Worm (Caenorhabditis elegans) whole organism, late embryonic: Measurements from ENCODE around the gene eri-1.
A peak's percentile ranks its signal among the peaks of the same experiment; 100 is the strongest.

Source experiments
- C38D4.7 ChIP-seq: fragments of 200-800 bp; sonication (Bioruptor generic); optimal IDR thresholded peaks from 2 replicates; lab custom pipeline; 2018; ENCODE audit warnings: mild to moderate bottlenecking, missing genetic modification characterization, moderate library complexity, missing compliant biosample characterization
- K02D7.2 ChIP-seq: sonication (generic microtip); optimal IDR thresholded peaks from 2 replicates; lab custom pipeline; 2017; ENCODE audit warnings: mild to moderate bottlenecking, missing genetic modification characterization, missing compliant biosample characterization
- T23F11.4 ChIP-seq: fragments of 200-800 bp; sonication (Bioruptor generic); optimal IDR thresholded peaks from 2 replicates; lab custom pipeline; 2018; ENCODE audit warnings: mild to moderate bottlenecking, missing genetic modification characterization, missing compliant biosample characterization
- ama-1 ChIP-seq: fragments of 150-350 bp; optimal IDR thresholded peaks from 2 replicates; lab custom pipeline; 2014
- ceh-14 ChIP-seq: sonication (generic microtip); optimal IDR thresholded peaks from 2 replicates; lab custom pipeline; 2016; ENCODE audit warnings: missing genotype, missing genetic modification characterization, missing compliant biosample characterization
- ceh-19 ChIP-seq: fragments of 200-800 bp; sonication (Bioruptor generic); optimal IDR thresholded peaks from 2 replicates; lab custom pipeline; 2018; ENCODE audit warnings: mild to moderate bottlenecking, missing genetic modification characterization, missing compliant biosample characterization
- ceh-22 ChIP-seq: sonication (generic microtip); optimal IDR thresholded peaks from 2 replicates; lab custom pipeline; 2017; ENCODE audit warnings: missing biosample characterization, missing genetic modification characterization
- ceh-24 ChIP-seq: sonication (generic microtip); optimal IDR thresholded peaks from 2 replicates; lab custom pipeline; 2016; ENCODE audit warnings: mild to moderate bottlenecking, missing genetic modification characterization, missing compliant biosample characterization
- ceh-30 ChIP-seq: fragments of 150-350 bp; optimal IDR thresholded peaks from 2 replicates; lab custom pipeline; 2014; ENCODE audit warnings: missing biosample characterization, missing genetic modification characterization
- ceh-45 ChIP-seq: fragments of 200-800 bp; sonication (Bioruptor generic); IDR thresholded peaks from 2 replicates; pipeline ENCODE4 v1.3.6; 2022; ENCODE audit warnings: missing genetic modification reagents, missing genetic modification characterization, missing compliant biosample characterization
- ceh-9 ChIP-seq: sonication (generic microtip); optimal IDR thresholded peaks from 2 replicates; lab custom pipeline; 2016; ENCODE audit warnings: mild to moderate bottlenecking, missing genetic modification characterization, inconsistent platforms, missing compliant biosample characterization
- che-1 ChIP-seq: sonication (generic microtip); optimal IDR thresholded peaks from 2 replicates; lab custom pipeline; 2016; ENCODE audit warnings: mild to moderate bottlenecking, missing genetic modification characterization, missing compliant biosample characterization
- dmd-4 ChIP-seq: sonication (generic microtip); optimal IDR thresholded peaks from 2 replicates; lab custom pipeline; 2016; ENCODE audit warnings: borderline replicate concordance, missing genetic modification characterization, missing compliant biosample characterization
- dve-1 ChIP-seq: sonication (generic microtip); optimal IDR thresholded peaks from 2 replicates; lab custom pipeline; 2017; ENCODE audit warnings: antibody characterized with exemption, mild to moderate bottlenecking, missing genetic modification characterization, missing compliant biosample characterization
- elt-2 ChIP-seq: sonication (generic microtip); optimal IDR thresholded peaks from 2 replicates; lab custom pipeline; 2016; ENCODE audit warnings: missing genetic modification reagents, missing genetic modification characterization, missing compliant biosample characterization
- elt-4 ChIP-seq: sonication (generic microtip); optimal IDR thresholded peaks from 2 replicates; lab custom pipeline; 2016; ENCODE audit warnings: missing genetic modification characterization, missing compliant biosample characterization
- ets-4 ChIP-seq: sonication (generic microtip); optimal IDR thresholded peaks from 2 replicates; lab custom pipeline; 2016; ENCODE audit warnings: missing genetic modification characterization, missing compliant biosample characterization
- fax-1 ChIP-seq: sonication (generic microtip); optimal IDR thresholded peaks from 2 replicates; lab custom pipeline; 2016; ENCODE audit warnings: missing genotype, missing genetic modification characterization, missing compliant biosample characterization
- fkh-6 ChIP-seq: sonication (generic microtip); optimal IDR thresholded peaks from 2 replicates; lab custom pipeline; 2016; ENCODE audit warnings: missing genetic modification characterization, missing compliant biosample characterization
- gmeb-2 ChIP-seq: sonication (generic microtip); optimal IDR thresholded peaks from 2 replicates; lab custom pipeline; 2016; ENCODE audit warnings: missing genetic modification characterization, inconsistent platforms, missing compliant biosample characterization
- hlh-13 ChIP-seq: fragments of 200-800 bp; sonication (Bioruptor generic); optimal IDR thresholded peaks from 2 replicates; lab custom pipeline; 2018; ENCODE audit warnings: mild to moderate bottlenecking, missing genetic modification characterization, missing compliant biosample characterization
- hlh-30 ChIP-seq: sonication (generic microtip); optimal IDR thresholded peaks from 2 replicates; lab custom pipeline; 2017; ENCODE audit warnings: antibody characterized with exemption, missing genetic modification characterization, missing compliant biosample characterization; ENCODE audit not compliant: insufficient read depth
- hlh-8 ChIP-seq: sonication (generic microtip); optimal IDR thresholded peaks from 2 replicates; lab custom pipeline; 2016; ENCODE audit warnings: missing genotype, missing genetic modification characterization, missing compliant biosample characterization
- lim-6 ChIP-seq: sonication (generic microtip); optimal IDR thresholded peaks from 2 replicates; lab custom pipeline; 2016; ENCODE audit warnings: missing genetic modification characterization, missing compliant biosample characterization
- madf-2 ChIP-seq: sonication (generic microtip); optimal IDR thresholded peaks from 2 replicates; lab custom pipeline; 2017; ENCODE audit warnings: missing genetic modification characterization, missing compliant biosample characterization
- nhr-11 ChIP-seq: fragments of 150-350 bp; optimal IDR thresholded peaks from 2 replicates; lab custom pipeline; 2014; ENCODE audit warnings: missing biosample characterization, missing genetic modification characterization
- pax-1 ChIP-seq: fragments of 150-350 bp; optimal IDR thresholded peaks from 2 replicates; lab custom pipeline; 2014; ENCODE audit warnings: missing biosample characterization, missing genetic modification characterization
- pha-2 ChIP-seq: sonication (generic microtip); optimal IDR thresholded peaks from 2 replicates; lab custom pipeline; 2017; ENCODE audit warnings: mild to moderate bottlenecking, missing genetic modification characterization, missing compliant biosample characterization
- pha-4 ChIP-seq: fragments of 150-350 bp; optimal IDR thresholded peaks from 2 replicates; lab custom pipeline; 2018; ENCODE audit warnings: missing biosample characterization, missing genetic modification reagents, missing genetic modification characterization
- pqm-1 ChIP-seq: sonication (generic microtip); optimal IDR thresholded peaks from 2 replicates; lab custom pipeline; 2016; ENCODE audit warnings: missing genetic modification characterization, missing compliant biosample characterization
- pros-1 ChIP-seq: fragments of 150-350 bp; optimal IDR thresholded peaks from 2 replicates; lab custom pipeline; 2014; ENCODE audit warnings: missing biosample characterization, missing genetic modification reagents, missing genetic modification characterization
- rnt-1 ChIP-seq: sonication (generic microtip); optimal IDR thresholded peaks from 2 replicates; lab custom pipeline; 2016; ENCODE audit warnings: missing genetic modification characterization, missing compliant biosample characterization
- sox-4 ChIP-seq: sonication (generic microtip); optimal IDR thresholded peaks from 2 replicates; lab custom pipeline; 2017; ENCODE audit warnings: mild to moderate bottlenecking, missing genetic modification characterization, inconsistent platforms, missing compliant biosample characterization
- syd-9 ChIP-seq: sonication (generic microtip); optimal IDR thresholded peaks from 2 replicates; lab custom pipeline; 2016; ENCODE audit warnings: mild to moderate bottlenecking, missing genetic modification characterization, moderate library complexity, missing compliant biosample characterization
- unc-3 ChIP-seq, 2 experiments: fragments of 200-800 bp in 1 of 2; sonication (Bioruptor generic) in 1 of 2; sonication (generic microtip) in 1 of 2; conservative IDR thresholded peaks in 1 of 2; optimal IDR thresholded peaks in 1 of 2; 2 replicates each; pipeline versions ENCODE4 v1.3.6 to Lab custom; 2016 to 2022; ENCODE audit warnings: missing compliant biosample characterization in 2 of 2, missing genetic modification characterization in 2 of 2, missing genetic modification reagents in 1 of 2
- unc-42 ChIP-seq: sonication (generic microtip); optimal IDR thresholded peaks from 2 replicates; lab custom pipeline; 2016; ENCODE audit warnings: missing genotype, missing genetic modification characterization, missing compliant biosample characterization
- unc-55 ChIP-seq: sonication (generic microtip); optimal IDR thresholded peaks from 2 replicates; lab custom pipeline; 2017; ENCODE audit warnings: missing biosample characterization, missing genetic modification reagents, missing genetic modification characterization
- unc-86 ChIP-seq: sonication (generic microtip); optimal IDR thresholded peaks from 2 replicates; lab custom pipeline; 2016; ENCODE audit warnings: missing genetic modification characterization, missing compliant biosample characterization

Gene eri-1

DNA sequence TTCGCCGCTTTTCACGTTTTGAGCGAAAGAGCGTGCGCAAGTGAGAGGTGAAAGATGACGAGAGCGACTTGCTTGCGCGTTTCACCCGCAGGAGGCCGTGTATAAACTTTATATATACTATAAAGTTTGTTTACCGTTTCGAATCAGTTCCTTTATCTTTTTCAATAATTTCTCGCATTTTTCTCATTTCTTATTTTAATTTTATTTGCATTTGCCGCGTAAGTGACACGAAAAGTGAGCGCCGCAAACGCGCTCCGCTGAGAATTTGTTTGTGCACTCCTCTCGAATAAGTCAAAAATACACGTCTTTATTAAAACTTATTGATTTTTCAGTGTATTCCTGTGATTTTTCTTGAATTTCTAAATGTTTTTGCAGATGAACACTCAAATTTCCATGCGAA, 23.9 kb upstream of the eri-1 start, which contains the start of gene mrpl-55 (continued):
- TF ChIP-seq ceh-9 (no peak), fax-1 (tag; lab: Kevin White, UChicago) (no peak), ceh-14 (tag; lab: Kevin White, UChicago) (peak; percentile 23), ceh-22 (tag; lab: Kevin White, UChicago) (no peak), unc-55 (GFP tag; lab: Kevin White, UChicago) (peak; percentile 32), pros-1 (tag; lab: Kevin White, UChicago) (no peak), syd-9 (tag; lab: Kevin White, UChicago) (no peak), rnt-1 (tag; lab: Kevin White, UChicago) (no peak), fkh-6 (tag; lab: Kevin White, UChicago) (no peak), C38D4.7 (GFP tag; lab: Kevin White, UChicago) (no peak), ets-4 (tag; lab: Kevin White, UChicago) (peak; percentile 17), sox-4 (tag; lab: Kevin White, UChicago) (no peak), lim-6 (tag; lab: Kevin White, UChicago) (no peak)

DNA sequence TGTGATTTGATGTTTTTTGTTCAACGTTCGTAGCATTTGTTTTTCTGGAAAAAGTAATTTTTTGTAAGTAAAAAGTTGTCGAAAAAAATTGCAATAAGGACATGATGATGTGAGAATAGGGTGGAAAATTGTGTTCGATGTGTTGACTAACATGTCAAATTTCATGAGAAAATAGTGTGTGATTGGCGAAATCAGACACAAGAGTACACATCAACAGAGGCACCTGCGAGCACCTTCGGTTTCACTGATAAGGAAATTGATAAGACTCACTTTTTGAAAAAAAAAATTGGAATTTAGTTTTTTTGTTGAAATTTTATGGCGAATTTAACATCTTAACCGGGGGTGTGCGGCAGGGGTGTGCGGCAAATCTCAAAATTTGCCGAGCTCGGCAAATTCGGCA, 20.8 kb upstream of the eri-1 start, which contains the start of gene hum-8:
TSS of gene hum-8 (minus strand) at position 46 of the 400 bp plus-strand sequence.
- TF ChIP-seq elt-2 (peak; percentile 56), pros-1 (tag; lab: Kevin White, UChicago) (no peak)

DNA sequence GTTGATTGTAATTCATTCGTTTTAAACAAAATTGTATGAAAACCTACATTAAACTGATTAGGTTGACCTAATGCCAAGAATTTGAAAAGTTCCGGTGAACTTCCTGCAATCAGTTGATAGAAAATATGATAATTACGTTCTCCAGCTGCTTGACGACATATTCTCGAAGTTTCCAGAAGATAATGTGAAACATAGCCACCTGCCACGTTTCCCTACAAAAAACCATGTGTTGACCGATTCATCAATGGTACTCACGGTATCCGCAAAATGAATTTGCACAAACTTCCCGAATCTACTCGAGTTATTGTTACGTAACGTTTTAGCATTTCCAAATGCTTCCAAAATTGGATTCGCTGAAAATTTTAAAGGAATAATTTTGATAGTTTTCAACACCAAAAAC, 18.6 kb upstream of the eri-1 start:
- TF ChIP-seq T23F11.4 (GFP tag; lab: Kevin White, UChicago), result no peak
- TF ChIP-seq ama-1, result no peak
- TF ChIP-seq dmd-4 (tag; lab: Kevin White, UChicago), result no peak
- TF ChIP-seq C38D4.7 (GFP tag; lab: Kevin White, UChicago), result no peak
- no peak for TF ChIP-seq hlh-30 (tag; lab: Kevin White, UChicago)
- no peak for TF ChIP-seq pqm-1 (tag; lab: Kevin White, UChicago)
- TF ChIP-seq unc-86, result no peak
- TF ChIP-seq pha-2 (tag; lab: Kevin White, UChicago), result no peak
- TF ChIP-seq unc-3 (GFP tag; conservative IDR thresholded peaks at IDR 0.05; lab: Robert Waterston, UW), result no peak
- TF ChIP-seq unc-3 (tag; optimal IDR thresholded peaks at IDR 0.05; lab: Kevin White, UChicago), result no peak
- TF ChIP-seq K02D7.2 (tag; lab: Kevin White, UChicago), result no peak
- no peak for TF ChIP-seq hlh-8 (tag; lab: Kevin White, UChicago)
- no peak for TF ChIP-seq madf-2 (tag; lab: Kevin White, UChicago)
- no peak for TF ChIP-seq pros-1 (tag; lab: Kevin White, UChicago)

DNA sequence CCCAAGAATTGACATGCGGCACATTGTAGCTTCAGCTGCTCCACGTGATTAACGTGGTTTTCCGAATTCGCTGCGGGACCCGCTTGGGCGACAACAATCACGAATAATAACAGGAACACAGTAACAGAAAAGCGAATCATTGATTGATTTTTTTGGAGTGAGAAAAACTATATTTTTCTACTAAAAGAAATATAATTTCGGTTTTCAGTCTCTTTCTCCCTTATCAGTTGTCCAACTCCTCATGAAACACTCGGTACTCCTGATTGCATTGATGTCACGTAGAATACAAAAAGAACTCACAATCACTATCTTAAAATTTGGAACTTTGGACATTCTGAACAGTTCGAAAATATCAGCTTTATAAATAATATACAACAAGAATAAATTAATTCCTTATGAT, 9.1 kb upstream of the eri-1 start, which contains the start of gene Y66H1A.5:
TSS of gene Y66H1A.5 (minus strand) at position 265 of the 400 bp plus-strand sequence.
- TF ChIP-seq lim-6 (tag; lab: Kevin White, UChicago), result no peak
- no peak for TF ChIP-seq unc-42 (tag; lab: Kevin White, UChicago)
- no peak for TF ChIP-seq hlh-13 (GFP tag; lab: Kevin White, UChicago)
- TF ChIP-seq C38D4.7 (GFP tag; lab: Kevin White, UChicago), result no peak
- TF ChIP-seq che-1 (tag; lab: Kevin White, UChicago), result no peak
- TF ChIP-seq ceh-30 (tag; lab: Kevin White, UChicago), result no peak
- TF ChIP-seq ceh-45 (GFP tag; lab: Robert Waterston, UW), result no peak
- TF ChIP-seq nhr-11 (tag; lab: Kevin White, UChicago), result no peak
- TF ChIP-seq pros-1 (tag; lab: Kevin White, UChicago), result no peak
- TF ChIP-seq syd-9 (tag; lab: Kevin White, UChicago), result no peak
- no peak for TF ChIP-seq fax-1 (tag; lab: Kevin White, UChicago)
- no peak for TF ChIP-seq pax-1 (tag; lab: Kevin White, UChicago)
- no peak for TF ChIP-seq ceh-19 (GFP tag; lab: Kevin White, UChicago)
- TF ChIP-seq elt-4 (tag; lab: Kevin White, UChicago), result no peak
- TF ChIP-seq pha-4 (tag; lab: Kevin White, UChicago), result no peak
- TF ChIP-seq dve-1 (tag; lab: Kevin White, UChicago), result no peak
- TF ChIP-seq ceh-24 (tag; lab: Kevin White, UChicago), result no peak
- no peak for TF ChIP-seq gmeb-2 (tag; lab: Kevin White, UChicago)
- TF ChIP-seq elt-2, result no peak
